Worm (Caenorhabditis elegans) whole organism, L4 larva: Measurements from ENCODE around the gene hyl-1.

ENCODE experiments used
- D1046.2 ChIP-seq: fragments of 200-800 bp; sonication (Bioruptor generic); IDR thresholded peaks from 2 replicates; pipeline ENCODE4 v1.3.6; 2022; ENCODE audit warnings: missing genetic modification characterization, missing compliant biosample characterization
- F44E2.7 ChIP-seq: fragments of 200-800 bp; sonication (Bioruptor generic); IDR thresholded peaks from 2 replicates; pipeline ENCODE4 v2.1.2; 2022; ENCODE audit warnings: missing genetic modification characterization, missing compliant biosample characterization
- T26A8.4 ChIP-seq: fragments of 200-800 bp; sonication (Bioruptor generic); IDR thresholded peaks from 2 replicates; pipeline ENCODE4 v1.3.6; 2022; ENCODE audit warnings: missing genetic modification characterization, missing compliant biosample characterization
- Y5F2A.4 ChIP-seq: fragments of 200-800 bp; sonication (Bioruptor generic); optimal IDR thresholded peaks from 2 replicates; lab custom pipeline; 2018; ENCODE audit warnings: mild to moderate bottlenecking, missing genetic modification characterization, missing compliant biosample characterization
- ZK337.2 ChIP-seq: fragments of 200-800 bp; sonication (Bioruptor generic); IDR thresholded peaks from 2 replicates; pipeline ENCODE4 v1.3.6; 2022; ENCODE audit warnings: missing genetic modification reagents, missing genetic modification characterization, missing compliant biosample characterization
- aha-1 ChIP-seq: fragments of 150-350 bp; peaks from one replicate; lab custom pipeline; 2014; ENCODE audit warnings: missing biosample characterization, missing genetic modification characterization
- ama-1 ChIP-seq: fragments of 150-350 bp; optimal IDR thresholded peaks from 2 replicates; lab custom pipeline; 2014; ENCODE audit warnings: inconsistent platforms, mixed read lengths
- arid-1 ChIP-seq: fragments of 200-800 bp; sonication (Bioruptor generic); conservative IDR thresholded peaks from 2 replicates; pipeline ENCODE4 v1.3.6; 2022; ENCODE audit warnings: missing genetic modification reagents, missing genetic modification characterization, missing compliant biosample characterization
- ceh-20 ChIP-seq: fragments of 200-800 bp; sonication (Bioruptor generic); IDR thresholded peaks from 2 replicates; pipeline ENCODE4 v1.3.6; 2022; ENCODE audit warnings: missing genetic modification reagents, missing genetic modification characterization, missing compliant biosample characterization
- ceh-28 ChIP-seq: fragments of 150-350 bp; optimal IDR thresholded peaks from 2 replicates; lab custom pipeline; 2014; ENCODE audit warnings: missing biosample characterization, missing genetic modification reagents, missing genetic modification characterization
- ceh-62 ChIP-seq: sonication (generic microtip); optimal IDR thresholded peaks from 2 replicates; lab custom pipeline; 2017; ENCODE audit warnings: missing biosample characterization, missing genetic modification characterization
- cey-2 ChIP-seq: sonication (generic microtip); optimal IDR thresholded peaks from 3 replicates; lab custom pipeline; 2017; ENCODE audit warnings: missing genetic modification characterization, mild to moderate bottlenecking, missing compliant biosample characterization, antibody characterized with exemption, borderline replicate concordance; ENCODE audit not compliant: insufficient read depth
- ctbp-1 ChIP-seq: fragments of 200-800 bp; sonication (Bioruptor generic); IDR thresholded peaks from 2 replicates; pipeline ENCODE4 v1.3.6; 2022; ENCODE audit warnings: missing genetic modification reagents, missing genetic modification characterization, missing compliant biosample characterization
- dmd-6 ChIP-seq: fragments of 200-800 bp; sonication (Bioruptor generic); IDR thresholded peaks from 2 replicates; pipeline ENCODE4 v1.3.6; 2022; ENCODE audit warnings: missing genetic modification reagents, missing genetic modification characterization, missing compliant biosample characterization
- duxl-1 ChIP-seq: sonication (generic microtip); optimal IDR thresholded peaks from 2 replicates; lab custom pipeline; 2016; ENCODE audit warnings: mild to moderate bottlenecking, missing genetic modification characterization, moderate library complexity, missing compliant biosample characterization; ENCODE audit not compliant: poor library complexity
- dve-1 ChIP-seq: sonication (generic microtip); optimal IDR thresholded peaks from 2 replicates; lab custom pipeline; 2017; ENCODE audit warnings: antibody characterized with exemption, mild to moderate bottlenecking, missing genetic modification characterization, missing compliant biosample characterization; ENCODE audit not compliant: insufficient read depth
- fos-1 ChIP-seq: fragments of 150-350 bp; optimal IDR thresholded peaks from 2 replicates; lab custom pipeline; 2014; ENCODE audit warnings: missing biosample characterization, missing genetic modification characterization
- hif-1 ChIP-seq, 2 experiments: sonication (generic microtip); optimal IDR thresholded peaks; 2 replicates each; lab custom pipeline; 2016 to 2017; ENCODE audit warnings: missing compliant biosample characterization in 2 of 2, missing genetic modification characterization in 2 of 2, missing genetic modification reagents in 2 of 2, missing genotype in 2 of 2, mild to moderate bottlenecking in 1 of 2
- hlh-11 ChIP-seq: fragments of 200-800 bp; sonication (Bioruptor generic); optimal IDR thresholded peaks from 2 replicates; lab custom pipeline; 2018; ENCODE audit warnings: mild to moderate bottlenecking, missing genetic modification characterization, missing compliant biosample characterization
- hlh-30 ChIP-seq: sonication (generic microtip); optimal IDR thresholded peaks from 2 replicates; lab custom pipeline; 2017; ENCODE audit warnings: antibody characterized with exemption, mild to moderate bottlenecking, missing genetic modification characterization, missing compliant biosample characterization; ENCODE audit not compliant: insufficient read depth
- jun-1 ChIP-seq: fragments of 150-350 bp; optimal IDR thresholded peaks from 2 replicates; lab custom pipeline; 2014; ENCODE audit warnings: missing biosample characterization, missing genetic modification reagents, missing genetic modification characterization
- lin-39 ChIP-seq: fragments of 150-350 bp; optimal IDR thresholded peaks from 2 replicates; lab custom pipeline; 2014; ENCODE audit warnings: missing biosample characterization, missing genetic modification reagents, missing genetic modification characterization
- lsy-2 ChIP-seq, 2 experiments: fragments of 150-350 bp in 1 of 2; sonication (generic microtip) in 1 of 2; optimal IDR thresholded peaks; 2 replicates each; lab custom pipeline; 2014 to 2017; ENCODE audit warnings: missing biosample characterization in 2 of 2, missing genetic modification characterization in 2 of 2
- mdl-1 ChIP-seq, 2 experiments: fragments of 150-350 bp in 1 of 2; sonication (generic microtip) in 1 of 2; optimal IDR thresholded peaks; 2 replicates each; lab custom pipeline; 2014 to 2017; ENCODE audit warnings: missing biosample characterization in 2 of 2, missing genetic modification characterization in 2 of 2
- mdt-29 ChIP-seq: fragments of 200-800 bp; sonication (Bioruptor generic); IDR thresholded peaks from 2 replicates; pipeline ENCODE4 v1.3.6; 2022; ENCODE audit warnings: missing genetic modification reagents, missing genetic modification characterization, missing compliant biosample characterization
- mep-1 ChIP-seq: fragments of 150-350 bp; sonication (generic microtip); optimal IDR thresholded peaks from 3 replicates; lab custom pipeline; 2014; ENCODE audit warnings: missing biosample characterization, missing genetic modification characterization
- mes-2 ChIP-seq: sonication (generic microtip); optimal IDR thresholded peaks from 2 replicates; lab custom pipeline; 2016; ENCODE audit warnings: missing genotype, mild to moderate bottlenecking, missing genetic modification characterization, missing compliant biosample characterization; ENCODE audit not compliant: poor library complexity, severe bottlenecking
- mxl-2 ChIP-seq: fragments of 200-800 bp; sonication (Bioruptor generic); conservative IDR thresholded peaks from 2 replicates; pipeline ENCODE4 v1.3.6; 2022; ENCODE audit warnings: missing genetic modification reagents, missing genetic modification characterization, missing compliant biosample characterization
- mxl-3 ChIP-seq: fragments of 200-800 bp; sonication (Bioruptor generic); optimal IDR thresholded peaks from 2 replicates; lab custom pipeline; 2018; ENCODE audit warnings: mild to moderate bottlenecking, missing genetic modification characterization, missing compliant biosample characterization
- nhr-25 ChIP-seq: sonication (generic microtip); optimal IDR thresholded peaks from 2 replicates; lab custom pipeline; 2017; ENCODE audit warnings: missing genetic modification characterization, mild to moderate bottlenecking, missing compliant biosample characterization, antibody characterized with exemption, moderate library complexity, borderline replicate concordance; ENCODE audit not compliant: insufficient read depth
- nhr-28 ChIP-seq: fragments of 150-350 bp; optimal IDR thresholded peaks from 2 replicates; lab custom pipeline; 2014; ENCODE audit warnings: missing biosample characterization, missing genetic modification characterization
- nhr-48 ChIP-seq: sonication (generic microtip); optimal IDR thresholded peaks from 2 replicates; lab custom pipeline; 2016; ENCODE audit warnings: mild to moderate bottlenecking, missing genetic modification characterization, missing compliant biosample characterization
- nhr-6 ChIP-seq: fragments of 150-350 bp; optimal IDR thresholded peaks from 2 replicates; lab custom pipeline; 2014; ENCODE audit warnings: missing biosample characterization, missing genetic modification characterization
- nhr-77 ChIP-seq: fragments of 150-350 bp; optimal IDR thresholded peaks from 2 replicates; lab custom pipeline; 2014; ENCODE audit warnings: missing biosample characterization, missing genetic modification characterization
- pqm-1 ChIP-seq: sonication (generic microtip); optimal IDR thresholded peaks from 2 replicates; lab custom pipeline; 2017; ENCODE audit warnings: missing biosample characterization, missing genetic modification characterization
- rbr-2 ChIP-seq: sonication (generic microtip); optimal IDR thresholded peaks from 2 replicates; lab custom pipeline; 2016; ENCODE audit warnings: missing genotype, missing genetic modification characterization, missing compliant biosample characterization
- sdz-12 ChIP-seq: fragments of 200-800 bp; sonication (Bioruptor generic); optimal IDR thresholded peaks from 2 replicates; lab custom pipeline; 2018; ENCODE audit warnings: mild to moderate bottlenecking, missing genetic modification characterization, missing compliant biosample characterization
- set-16 ChIP-seq: fragments of 200-800 bp; sonication (Bioruptor generic); IDR thresholded peaks from 2 replicates; pipeline ENCODE4 v1.3.6; 2022; ENCODE audit warnings: missing genetic modification reagents, missing genetic modification characterization, missing compliant biosample characterization
- snpc-4 ChIP-seq: fragments of 150-350 bp; optimal IDR thresholded peaks from 2 replicates; lab custom pipeline; 2014; ENCODE audit warnings: missing biosample characterization, missing genetic modification characterization
- unc-62 ChIP-seq, 3 experiments: fragments of 150-350 bp in 1 of 3; sonication (generic microtip); optimal IDR thresholded peaks in 2 of 3; peaks in 1 of 3; 1 replicate in 1 of 3; 2 replicates in 2 of 3; lab custom pipeline; 2014 to 2017; ENCODE audit warnings: missing biosample characterization in 3 of 3, missing genetic modification characterization in 3 of 3, missing genetic modification reagents in 3 of 3, missing genotype in 1 of 3
- zag-1 ChIP-seq: fragments of 150-350 bp; optimal IDR thresholded peaks from 2 replicates; lab custom pipeline; 2014; ENCODE audit warnings: missing biosample characterization, missing genetic modification characterization
- zfp-3 ChIP-seq: fragments of 200-800 bp; sonication (Bioruptor generic); conservative IDR thresholded peaks from 2 replicates; pipeline ENCODE4 v1.3.6; 2022; ENCODE audit warnings: missing genetic modification reagents, missing genetic modification characterization, missing compliant biosample characterization
- zip-11 ChIP-seq: fragments of 200-800 bp; sonication (Bioruptor generic); IDR thresholded peaks from 2 replicates; pipeline ENCODE4 v1.3.6; 2022; ENCODE audit warnings: missing genetic modification characterization, missing compliant biosample characterization

The hyl-1 gene

ce11 chrIV:8528345-8528744 lies 10.6 kb upstream of the hyl-1 start (continued):
- peak; percentile 1 for TF ChIP-seq duxl-1 (tag; lab: Kevin White, UChicago)
- peak; percentile 27 for TF ChIP-seq nhr-77 (tag; lab: Kevin White, UChicago)
- peak; percentile 92 for TF ChIP-seq aha-1 (tag; lab: Kevin White, UChicago)
- TF ChIP-seq ama-1 = peak; percentile 11
- TF ChIP-seq D1046.2 (GFP tag; lab: Robert Waterston, UW) = no peak
- TF ChIP-seq zag-1 (tag; lab: Kevin White, UChicago) = no peak
- peak; percentile 96 for TF ChIP-seq dmd-6 (GFP tag; lab: Robert Waterston, UW)
- TF ChIP-seq jun-1 (tag; lab: Kevin White, UChicago) = peak; percentile 8

- TF ChIP-seq aha-1 (tag; lab: Kevin White, UChicago) (peak; percentile 94), ceh-20 (GFP tag; lab: Robert Waterston, UW) (peak; percentile 20; the same call in 1 of the 2 replicates), hlh-11 (tag; lab: Kevin White, UChicago) (peak; percentile 74), zip-11 (no peak), nhr-48 (tag; lab: Kevin White, UChicago) (peak; percentile 83), cey-2 (tag; lab: Kevin White, UChicago) (peak; percentile 55), rbr-2 (tag; lab: Kevin White, UChicago) (peak; percentile 6), mdl-1 (tag; optimal IDR thresholded peaks at IDR 0.05; lab: Kevin White, UChicago) (peak in 1 of 2 experiments; percentile 63), set-16 (no peak), hif-1 (tag; optimal IDR thresholded peaks at IDR 0.05; lab: Kevin White, UChicago) (peak; percentile 28 to 67), Y5F2A.4 (no peak), nhr-25 (tag; lab: Kevin White, UChicago) (peak; percentile 18), mep-1 (tag; lab: Kevin White, UChicago) (peak; percentile 43), mdt-29 (GFP tag; lab: Robert Waterston, UW) (peak; percentile 34; the same call in 1 of the 2 replicates), mes-2 (tag; lab: Kevin White, UChicago) (peak; percentile 33), zfp-3 (GFP tag; lab: Robert Waterston, UW) (0 out of 2 replicates have a peak, but pooled peaks have one; percentile 14), hlh-30 (tag; lab: Kevin White, UChicago) (peak; percentile 82), sdz-12 (GFP tag; lab: Kevin White, UChicago) (no peak), dmd-6 (GFP tag; lab: Robert Waterston, UW) (peak; percentile 69), mxl-3 (GFP tag; lab: Kevin White, UChicago) (peak; percentile 43), ctbp-1 (0 out of 2 replicates have a peak, but pooled peaks have one; percentile 8), lsy-2 (tag; optimal IDR thresholded peaks at IDR 0.05; lab: Kevin White, UChicago) (peak in 1 of 2 experiments; percentile 56), ama-1 (no peak), nhr-28 (peak; percentile 75)
Measured at ce11 chrIV:8529039-8529438, 9.9 kb upstream of the hyl-1 start.

ce11 chrIV:8530042-8531027 lies 8.6 kb upstream of the hyl-1 start:
- TF ChIP-seq arid-1 = no peak
- TF ChIP-seq F44E2.7 (GFP tag; lab: Robert Waterston, UW) = no peak
- no peak for TF ChIP-seq ceh-62 (tag; lab: Kevin White, UChicago)
- peak; percentile 99 for TF ChIP-seq dve-1 (tag; lab: Kevin White, UChicago)
- TF ChIP-seq ceh-28 = no peak
- peak; percentile 20 to 100 for TF ChIP-seq unc-62 (GFP tag; optimal IDR thresholded peaks at IDR 0.05 in 1 of 2; lab: Kevin White, UChicago)
- no peak for TF ChIP-seq unc-62 (tag; optimal IDR thresholded peaks at IDR 0.05; lab: Kevin White, UChicago)
- peak; percentile 42; the same call in 1 of the 2 replicates for TF ChIP-seq T26A8.4 (GFP tag; lab: Robert Waterston, UW)
- no peak for TF ChIP-seq snpc-4 (tag; lab: Kevin White, UChicago)
- TF ChIP-seq fos-1 (tag; lab: Kevin White, UChicago) = peak; percentile 76
- TF ChIP-seq nhr-6 (tag; lab: Kevin White, UChicago) = peak; percentile 91
- TF ChIP-seq ZK337.2 (GFP tag; lab: Robert Waterston, UW) = no peak
- no peak for TF ChIP-seq D1046.2 (GFP tag; lab: Robert Waterston, UW)
- no peak for TF ChIP-seq mxl-2 (GFP tag; lab: Robert Waterston, UW)
- TF ChIP-seq mes-2 (tag; lab: Kevin White, UChicago) = peak; percentile 40
- TF ChIP-seq dmd-6 (GFP tag; lab: Robert Waterston, UW) = peak; percentile 99
- peak; percentile 100 for TF ChIP-seq pqm-1
- peak; percentile 75 for TF ChIP-seq mep-1 (tag; lab: Kevin White, UChicago)
- TF ChIP-seq lin-39 = no peak
- TF ChIP-seq zfp-3 (GFP tag; lab: Robert Waterston, UW) = peak; percentile 61; the same call in 1 of the 2 replicates
- TF ChIP-seq hlh-11 (tag; lab: Kevin White, UChicago) = peak; percentile 97
